Fruit fly (Drosophila melanogaster) whole organism, prepupa: ENCODE data around the gene CG1582.

ENCODE experiments used
- Blimp-1 ChIP-seq: fragments of 200-800 bp; sonication (Bioruptor generic); optimal IDR thresholded peaks from 3 replicates; lab custom pipeline; 2017; ENCODE audit warnings: missing biosample characterization, missing genetic modification characterization, mild to moderate bottlenecking, moderate library complexity, missing genetic modification reagents
- CG10669 ChIP-seq: fragments of 200-800 bp; sonication (Bioruptor generic); optimal IDR thresholded peaks from 3 replicates; lab custom pipeline; 2018; ENCODE audit warnings: missing biosample characterization, mild to moderate bottlenecking, missing genetic modification characterization, moderate library complexity
- CG11762 ChIP-seq: fragments of 200-800 bp; sonication (Bioruptor generic); optimal IDR thresholded peaks from 3 replicates; lab custom pipeline; 2016; ENCODE audit warnings: missing biosample characterization, missing genetic modification characterization; ENCODE audit not compliant: insufficient read depth
- CG16779 ChIP-seq: fragments of 200-800 bp; sonication (Bioruptor generic); optimal IDR thresholded peaks from 3 replicates; lab custom pipeline; 2017; ENCODE audit warnings: missing biosample characterization, mild to moderate bottlenecking, missing genetic modification characterization
- CG3032 ChIP-seq: fragments of 200-800 bp; optimal IDR thresholded peaks from 2 replicates; lab custom pipeline; 2019; ENCODE audit warnings: missing biosample characterization, mild to moderate bottlenecking, missing genetic modification characterization, moderate library complexity
- CG31627 ChIP-seq: fragments of 200-800 bp; sonication (Bioruptor generic); optimal IDR thresholded peaks from 3 replicates; lab custom pipeline; 2016; ENCODE audit warnings: missing biosample characterization, missing genetic modification characterization
- CG34406 ChIP-seq: fragments of 200-800 bp; sonication (Bioruptor generic); optimal IDR thresholded peaks from 3 replicates; lab custom pipeline; 2016; ENCODE audit warnings: missing biosample characterization, missing genetic modification characterization
- CG3919 ChIP-seq: fragments of 200-800 bp; sonication (Bioruptor generic); optimal IDR thresholded peaks from 3 replicates; lab custom pipeline; 2016; ENCODE audit warnings: missing biosample characterization, missing genetic modification characterization
- CG6163 ChIP-seq: fragments of 200-800 bp; sonication (Bioruptor generic); IDR thresholded peaks from 3 replicates; pipeline ENCODE4 v1.3.6; 2022; ENCODE audit warnings: missing biosample characterization, missing genetic modification characterization
- CG6276 ChIP-seq: fragments of 200-800 bp; sonication (Bioruptor generic); optimal IDR thresholded peaks from 2 replicates; lab custom pipeline; 2017; ENCODE audit warnings: missing biosample characterization, mild to moderate bottlenecking, missing genetic modification characterization
- CG6792 ChIP-seq: fragments of 200-800 bp; sonication (Bioruptor generic); optimal IDR thresholded peaks from 3 replicates; lab custom pipeline; 2016; ENCODE audit warnings: missing biosample characterization, missing genetic modification characterization
- CG6808 ChIP-seq: fragments of 200-800 bp; sonication (Bioruptor generic); optimal IDR thresholded peaks from 3 replicates; lab custom pipeline; 2017; ENCODE audit warnings: missing biosample characterization, missing genetic modification characterization, mild to moderate bottlenecking, moderate library complexity, missing genetic modification reagents
- CG6854 ChIP-seq: fragments of 200-800 bp; sonication (Bioruptor generic); optimal IDR thresholded peaks from 2 replicates; lab custom pipeline; 2017; ENCODE audit warnings: missing biosample characterization, mild to moderate bottlenecking, missing genetic modification characterization
- CG8119 ChIP-seq: fragments of 200-800 bp; sonication (Bioruptor generic); IDR thresholded peaks from 3 replicates; pipeline ENCODE4 v1.3.6; 2022; ENCODE audit warnings: missing biosample characterization, missing genetic modification characterization
- CG9139 ChIP-seq: fragments of 200-800 bp; sonication (Bioruptor generic); optimal IDR thresholded peaks from 3 replicates; lab custom pipeline; 2017; ENCODE audit warnings: missing biosample characterization, mild to moderate bottlenecking, missing genetic modification characterization
- Ets21C ChIP-seq: fragments of 200-800 bp; sonication (Bioruptor generic); optimal IDR thresholded peaks from 3 replicates; lab custom pipeline; 2016; ENCODE audit warnings: missing biosample characterization, missing genetic modification characterization
- Gug ChIP-seq: fragments of 200-800 bp; sonication (Bioruptor generic); IDR thresholded peaks from 2 replicates; pipeline ENCODE4 v1.3.6; 2022; ENCODE audit warnings: missing biosample characterization, missing genetic modification characterization
- Hr39 ChIP-seq: fragments of 200-800 bp; sonication (Bioruptor generic); optimal IDR thresholded peaks from 2 replicates; lab custom pipeline; 2016; ENCODE audit warnings: missing biosample characterization, missing genetic modification characterization
- Hr4 ChIP-seq: fragments of 200-800 bp; sonication (Bioruptor generic); optimal IDR thresholded peaks from 3 replicates; lab custom pipeline; 2016; ENCODE audit warnings: missing biosample characterization, missing genetic modification characterization
- Lpt ChIP-seq: fragments of 200-800 bp; sonication (Bioruptor generic); optimal IDR thresholded peaks from 3 replicates; lab custom pipeline; 2016; ENCODE audit warnings: missing biosample characterization, missing genetic modification characterization
- Met ChIP-seq: fragments of 200-800 bp; sonication (Bioruptor generic); optimal IDR thresholded peaks from 3 replicates; lab custom pipeline; 2016; ENCODE audit warnings: missing biosample characterization, missing genetic modification characterization
- Smox ChIP-seq: fragments of 200-800 bp; sonication (Bioruptor generic); optimal IDR thresholded peaks from 3 replicates; lab custom pipeline; 2016; ENCODE audit warnings: missing biosample characterization, missing genetic modification characterization
- achi ChIP-seq: fragments of 200-800 bp; sonication (Bioruptor generic); optimal IDR thresholded peaks from 3 replicates; lab custom pipeline; 2016; ENCODE audit warnings: missing biosample characterization, missing genetic modification characterization
- acj6 ChIP-seq: fragments of 200-800 bp; sonication (Bioruptor generic); optimal IDR thresholded peaks from 3 replicates; lab custom pipeline; 2016; ENCODE audit warnings: missing biosample characterization, missing genetic modification characterization
- cyc ChIP-seq: fragments of 200-800 bp; sonication (Bioruptor generic); optimal IDR thresholded peaks from 3 replicates; lab custom pipeline; 2016; ENCODE audit warnings: missing biosample characterization, missing genetic modification characterization
- dac ChIP-seq: fragments of 200-800 bp; sonication (Bioruptor generic); optimal IDR thresholded peaks from 2 replicates; lab custom pipeline; 2017; ENCODE audit warnings: missing biosample characterization, mild to moderate bottlenecking, missing genetic modification characterization
- eg ChIP-seq: fragments of 200-800 bp; sonication (Bioruptor generic); IDR thresholded peaks from 3 replicates; pipeline ENCODE4 v1.3.6; 2022; ENCODE audit warnings: missing biosample characterization, missing genetic modification characterization
- esn ChIP-seq: fragments of 200-800 bp; sonication (Bioruptor generic); optimal IDR thresholded peaks from 2 replicates; lab custom pipeline; 2016; ENCODE audit warnings: missing biosample characterization, mild to moderate bottlenecking, missing genetic modification characterization, moderate library complexity
- fd59A ChIP-seq: fragments of 200-800 bp; sonication (Bioruptor generic); optimal IDR thresholded peaks from 2 replicates; lab custom pipeline; 2017; ENCODE audit warnings: missing biosample characterization, mild to moderate bottlenecking, missing genetic modification characterization, missing genetic modification reagents
- fd85E ChIP-seq: fragments of 200-800 bp; sonication (Bioruptor generic); optimal IDR thresholded peaks from 3 replicates; lab custom pipeline; 2016; ENCODE audit warnings: missing biosample characterization, missing genetic modification characterization
- fkh ChIP-seq: fragments of 200-800 bp; sonication (Bioruptor generic); optimal IDR thresholded peaks from 3 replicates; lab custom pipeline; 2017; ENCODE audit warnings: missing biosample characterization, mild to moderate bottlenecking, missing genetic modification characterization, moderate library complexity
- net ChIP-seq: fragments of 200-800 bp; sonication (Bioruptor generic); optimal IDR thresholded peaks from 3 replicates; lab custom pipeline; 2016; ENCODE audit warnings: missing biosample characterization, missing genetic modification characterization
- spab ChIP-seq: fragments of 200-800 bp; sonication (Bioruptor generic); optimal IDR thresholded peaks from 2 replicates; lab custom pipeline; 2017; ENCODE audit warnings: missing biosample characterization, mild to moderate bottlenecking, missing genetic modification characterization, missing genetic modification reagents
- ss ChIP-seq, 2 experiments: fragments of 200-800 bp; sonication (Bioruptor generic); optimal IDR thresholded peaks; 2 replicates in 1 of 2; 3 replicates in 1 of 2; lab custom pipeline; 2017 to 2018; ENCODE audit warnings: mild to moderate bottlenecking in 2 of 2, missing biosample characterization in 2 of 2, missing genetic modification characterization in 2 of 2, moderate library complexity in 1 of 2
- svp ChIP-seq: fragments of 200-800 bp; sonication (Bioruptor generic); peaks from one replicate; lab custom pipeline; 2016; ENCODE audit warnings: missing biosample characterization, missing genetic modification characterization
- topi ChIP-seq: fragments of 200-800 bp; sonication (Bioruptor generic); optimal IDR thresholded peaks from 3 replicates; lab custom pipeline; 2016; ENCODE audit warnings: missing biosample characterization, missing genetic modification characterization
- vri ChIP-seq: fragments of 200-800 bp; sonication (Bioruptor generic); optimal IDR thresholded peaks from 3 replicates; lab custom pipeline; 2016; ENCODE audit warnings: missing biosample characterization, mild to moderate bottlenecking, missing genetic modification characterization

The CG1582 gene

dm6 chrX:10877087-10877935 lies 21.8 kb downstream of the CG1582 start, which contains the start of gene CG1637 (continued):
- peak; percentile 23 for TF ChIP-seq CG11762 (GFP tag; lab: Kevin White, UChicago)
- TF ChIP-seq Gug = no peak
- no peak for TF ChIP-seq fd85E (GFP tag; lab: Kevin White, UChicago)
- TF ChIP-seq dac (GFP tag; lab: Kevin White, UChicago) = no peak
- TF ChIP-seq CG6163 = 0 out of 3 replicates have a peak, but pooled peaks have one; percentile 17
- no peak for TF ChIP-seq Smox (GFP tag; lab: Kevin White, UChicago)
- TF ChIP-seq acj6 (GFP tag; lab: Kevin White, UChicago) = peak; percentile 67
- no peak for TF ChIP-seq spab (GFP tag; lab: Kevin White, UChicago)
- peak; percentile 7 for TF ChIP-seq CG31627 (GFP tag; lab: Kevin White, UChicago)
- no peak for TF ChIP-seq CG9139 (GFP tag; lab: Kevin White, UChicago)
- TF ChIP-seq svp (GFP tag; lab: Kevin White, UChicago) = peak; percentile 79
- no peak for TF ChIP-seq Hr39 (GFP tag; lab: Kevin White, UChicago)
- no peak for TF ChIP-seq CG16779 (tag; lab: Kevin White, UChicago)
- peak; percentile 5 for TF ChIP-seq Ets21C (GFP tag; lab: Kevin White, UChicago)
- no peak for TF ChIP-seq CG10669 (GFP tag; lab: Kevin White, UChicago)
- TF ChIP-seq CG6792 = peak; percentile 4
- no peak for TF ChIP-seq cyc
- peak; percentile 45 for TF ChIP-seq CG6276
- no peak for TF ChIP-seq fkh (GFP tag; lab: Kevin White, UChicago)
- TF ChIP-seq fd59A (GFP tag; lab: Kevin White, UChicago) = no peak
- TF ChIP-seq, all 60 proteins: peak for 25

DNA sequence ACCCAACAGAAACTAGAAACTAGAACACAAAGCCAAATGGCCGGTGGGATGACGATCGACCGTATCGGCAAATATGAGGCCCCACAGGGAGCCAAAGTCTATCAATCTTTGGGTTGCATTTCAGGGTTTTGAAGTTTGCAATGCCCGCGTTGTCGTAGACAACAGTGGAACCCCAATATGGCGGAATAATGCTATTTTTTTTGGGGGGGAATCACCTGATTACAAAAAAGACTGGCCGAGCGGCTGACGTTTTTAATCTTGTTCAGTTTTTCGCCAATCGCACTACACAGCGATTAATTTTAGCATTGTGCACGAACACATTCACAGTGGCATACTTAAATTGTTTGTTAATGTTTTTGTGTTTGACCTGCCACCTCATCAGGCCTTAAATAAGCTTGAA lies 22.7 kb downstream of the CG1582 start:
- TF ChIP-seq CG6276 (no peak), esn (GFP tag; lab: Kevin White, UChicago) (no peak), topi (GFP tag; lab: Kevin White, UChicago) (no peak), dac (GFP tag; lab: Kevin White, UChicago) (no peak)

DNA sequence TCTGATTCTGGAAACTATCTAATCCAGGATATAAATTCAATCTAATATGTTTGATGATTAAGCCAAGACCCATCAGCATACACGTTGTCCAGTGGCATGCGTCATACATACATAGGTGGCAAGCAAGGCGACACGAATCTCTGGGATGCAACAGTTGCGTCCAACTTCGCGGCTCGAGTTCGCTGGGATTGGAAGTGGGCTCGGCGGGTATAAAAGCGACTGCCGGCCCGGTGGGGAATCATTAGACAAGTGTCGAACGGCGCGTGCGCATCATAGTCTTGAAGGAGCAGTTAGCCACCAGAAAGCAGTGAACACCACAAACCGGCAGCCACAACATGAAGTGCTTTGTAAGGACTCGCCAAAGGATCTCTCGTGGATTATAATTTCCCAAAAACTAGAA lies 30.1 kb downstream of the CG1582 start, which contains the start of gene CG2157:
Gene CG2157 (plus strand): TSS at position 240 of the 400 bp plus-strand sequence.
- TF ChIP-seq CG6808 (GFP tag; lab: Kevin White, UChicago) (no peak), fd59A (GFP tag; lab: Kevin White, UChicago) (no peak), CG8119 (GFP tag; lab: Robert Waterston, UW) (no peak), eg (GFP tag; lab: Robert Waterston, UW) (no peak), Gug (no peak), Met (GFP tag; lab: Kevin White, UChicago) (no peak), achi (GFP tag; lab: Kevin White, UChicago) (no peak), Ets21C (GFP tag; lab: Kevin White, UChicago) (no peak), Smox (GFP tag; lab: Kevin White, UChicago) (no peak), CG6276 (no peak), svp (GFP tag; lab: Kevin White, UChicago) (no peak), net (GFP tag; lab: Kevin White, UChicago) (no peak), CG3032 (tag; lab: Kevin White, UChicago) (no peak), topi (GFP tag; lab: Kevin White, UChicago) (no peak)

dm6 chrX:10867692-10868091 lies 31.4 kb downstream of the CG1582 start:
- TF ChIP-seq Blimp-1 (GFP tag; lab: Kevin White, UChicago) (no peak), Ets21C (GFP tag; lab: Kevin White, UChicago) (no peak), CG3919 (GFP tag; lab: Kevin White, UChicago) (no peak), Lpt (no peak), CG6854 (GFP tag; lab: Kevin White, UChicago) (no peak), Hr4 (GFP tag; lab: Kevin White, UChicago) (no peak), ss (GFP tag; optimal IDR thresholded peaks at IDR 0.05; lab: Kevin White, UChicago) (no peak), esn (GFP tag; lab: Kevin White, UChicago) (no peak), Smox (GFP tag; lab: Kevin White, UChicago) (no peak), CG34406 (GFP tag; lab: Kevin White, UChicago) (no peak), vri (GFP tag; lab: Kevin White, UChicago) (no peak), CG11762 (GFP tag; lab: Kevin White, UChicago) (no peak)
